Worm (Caenorhabditis elegans) whole organism, L1 larva: Measurements from ENCODE around the gene hsp-3.
A peak's percentile ranks its signal among the peaks of the same experiment; 100 is the strongest.

Experiments
- C04F5.9 ChIP-seq: sonication (generic microtip); optimal IDR thresholded peaks from 2 replicates; lab custom pipeline; 2016; ENCODE audit warnings: missing genetic modification characterization, missing compliant biosample characterization
- C16A3.4 ChIP-seq: fragments of 150-350 bp; optimal IDR thresholded peaks from 2 replicates; lab custom pipeline; 2014; ENCODE audit warnings: missing biosample characterization, missing genetic modification characterization
- F16B12.6 ChIP-seq: fragments of 150-350 bp; optimal IDR thresholded peaks from 2 replicates; lab custom pipeline; 2014; ENCODE audit warnings: missing biosample characterization, missing genetic modification characterization
- aha-1 ChIP-seq: fragments of 150-350 bp; optimal IDR thresholded peaks from 2 replicates; lab custom pipeline; 2014; ENCODE audit warnings: missing biosample characterization, missing genetic modification characterization
- alr-1 ChIP-seq: fragments of 200-800 bp; sonication (Bioruptor generic); optimal IDR thresholded peaks from 2 replicates; lab custom pipeline; 2018; ENCODE audit warnings: borderline replicate concordance, mild to moderate bottlenecking, missing genetic modification characterization, missing compliant biosample characterization
- aly-2 ChIP-seq: fragments of 150-350 bp; optimal IDR thresholded peaks from 2 replicates; lab custom pipeline; 2014; ENCODE audit warnings: missing biosample characterization, missing genetic modification characterization
- ama-1 ChIP-seq: fragments of 150-350 bp; optimal IDR thresholded peaks from 2 replicates; lab custom pipeline; 2014
- blmp-1 ChIP-seq: fragments of 150-350 bp; optimal IDR thresholded peaks from 2 replicates; lab custom pipeline; 2014; ENCODE audit warnings: missing biosample characterization, missing genetic modification characterization
- ceh-63 ChIP-seq: fragments of 200-800 bp; sonication (Bioruptor generic); optimal IDR thresholded peaks from 2 replicates; lab custom pipeline; 2018; ENCODE audit warnings: mild to moderate bottlenecking, missing genetic modification characterization, missing compliant biosample characterization
- ceh-8 ChIP-seq: fragments of 200-800 bp; sonication (Bioruptor generic); optimal IDR thresholded peaks from 2 replicates; lab custom pipeline; 2018; ENCODE audit warnings: mild to moderate bottlenecking, missing genetic modification characterization, moderate library complexity, missing compliant biosample characterization
- ceh-82 ChIP-seq, 3 experiments: fragments of 150-350 bp in 1 of 3; sonication (generic microtip) in 2 of 3; optimal IDR thresholded peaks; 2 replicates each; lab custom pipeline; 2014 to 2017; ENCODE audit warnings: missing biosample characterization in 3 of 3, missing genetic modification characterization in 3 of 3
- ceh-88 ChIP-seq: fragments of 200-800 bp; sonication (Bioruptor generic); IDR thresholded peaks from 2 replicates; pipeline ENCODE4 v1.3.6; 2022; ENCODE audit warnings: missing genetic modification characterization, missing compliant biosample characterization
- ces-1 ChIP-seq: fragments of 150-350 bp; optimal IDR thresholded peaks from 2 replicates; lab custom pipeline; 2014; ENCODE audit warnings: missing biosample characterization, missing genetic modification reagents, missing genetic modification characterization
- dsc-1 ChIP-seq: sonication (generic microtip); optimal IDR thresholded peaks from 2 replicates; lab custom pipeline; 2016; ENCODE audit warnings: mild to moderate bottlenecking, missing genetic modification characterization, missing compliant biosample characterization
- efl-1 ChIP-seq, 4 experiments: fragments of 150-350 bp; optimal IDR thresholded peaks in 3 of 4; peaks in 1 of 4; 1 replicate in 1 of 4; 2 replicates in 3 of 4; lab custom pipeline; 2014; ENCODE audit warnings: missing biosample characterization in 2 of 4, missing genetic modification characterization in 2 of 4, missing genetic modification reagents in 2 of 4
- efl-3 ChIP-seq: fragments of 200-800 bp; sonication (Bioruptor generic); optimal IDR thresholded peaks from 2 replicates; lab custom pipeline; 2018; ENCODE audit warnings: mild to moderate bottlenecking, missing genetic modification characterization, missing compliant biosample characterization
- egl-13 ChIP-seq: sonication (generic microtip); optimal IDR thresholded peaks from 2 replicates; lab custom pipeline; 2016; ENCODE audit warnings: missing genotype, missing genetic modification reagents, missing genetic modification characterization, missing compliant biosample characterization
- elt-3 ChIP-seq, 6 experiments: fragments of 150-350 bp in 1 of 6; sonication (generic microtip); optimal IDR thresholded peaks; 2 replicates each; lab custom pipeline; 2017 to 2018; ENCODE audit warnings: missing biosample characterization in 6 of 6, missing genetic modification characterization in 6 of 6, inconsistent platforms in 1 of 6
- ets-5 ChIP-seq: fragments of 200-800 bp; sonication (Bioruptor generic); IDR thresholded peaks from 2 replicates; pipeline ENCODE4 v1.3.6; 2022; ENCODE audit warnings: missing genetic modification characterization, missing compliant biosample characterization
- fkh-8 ChIP-seq: sonication (generic microtip); optimal IDR thresholded peaks from 2 replicates; lab custom pipeline; 2016; ENCODE audit warnings: mild to moderate bottlenecking, missing genetic modification characterization, missing compliant biosample characterization
- hlh-17 ChIP-seq: fragments of 200-800 bp; sonication (Bioruptor generic); optimal IDR thresholded peaks from 2 replicates; lab custom pipeline; 2018; ENCODE audit warnings: missing genetic modification characterization, mild to moderate bottlenecking, missing compliant biosample characterization, moderate library complexity, borderline replicate concordance
- hlh-4 ChIP-seq: sonication (generic microtip); optimal IDR thresholded peaks from 2 replicates; lab custom pipeline; 2016; ENCODE audit warnings: mild to moderate bottlenecking, missing genetic modification characterization, missing compliant biosample characterization
- isw-1 ChIP-seq: fragments of 200-800 bp; sonication (Bioruptor generic); IDR thresholded peaks from 2 replicates; pipeline ENCODE4 v1.3.6; 2022; ENCODE audit warnings: missing genetic modification characterization, missing compliant biosample characterization
- jun-1 ChIP-seq: fragments of 150-350 bp; optimal IDR thresholded peaks from 2 replicates; lab custom pipeline; 2014; ENCODE audit warnings: missing biosample characterization, missing genetic modification reagents, missing genetic modification characterization
- lin-14 ChIP-seq: fragments of 200-800 bp; sonication (Bioruptor generic); optimal IDR thresholded peaks from 2 replicates; lab custom pipeline; 2018; ENCODE audit warnings: mild to moderate bottlenecking, missing genetic modification characterization, moderate library complexity, missing compliant biosample characterization
- lin-15B ChIP-seq: fragments of 150-350 bp; sonication (generic microtip); optimal IDR thresholded peaks from 3 replicates; lab custom pipeline; 2014; ENCODE audit warnings: missing biosample characterization, missing genetic modification characterization
- lin-35 ChIP-seq, 2 experiments: fragments of 150-350 bp; optimal IDR thresholded peaks; 2 replicates each; lab custom pipeline; 2014; ENCODE audit warnings: missing biosample characterization in 2 of 2, missing genetic modification characterization in 2 of 2, missing genetic modification reagents in 2 of 2
- lir-3 ChIP-seq: sonication (generic microtip); optimal IDR thresholded peaks from 2 replicates; lab custom pipeline; 2016; ENCODE audit warnings: mild to moderate bottlenecking, missing genetic modification characterization, moderate library complexity, missing compliant biosample characterization; ENCODE audit not compliant: poor library complexity
- lsy-2 ChIP-seq, 2 experiments: fragments of 150-350 bp; optimal IDR thresholded peaks; 2 replicates each; lab custom pipeline; 2014; ENCODE audit warnings: missing biosample characterization in 2 of 2, missing genetic modification characterization in 2 of 2
- mab-9 ChIP-seq: fragments of 200-800 bp; sonication (Bioruptor generic); IDR thresholded peaks from 2 replicates; pipeline ENCODE4 v1.3.6; 2022; ENCODE audit warnings: missing genetic modification reagents, missing genetic modification characterization, missing compliant biosample characterization
- nhr-11 ChIP-seq: fragments of 150-350 bp; optimal IDR thresholded peaks from 2 replicates; lab custom pipeline; 2014; ENCODE audit warnings: missing biosample characterization, missing genetic modification characterization
- nhr-19 ChIP-seq: fragments of 200-800 bp; sonication (Bioruptor generic); conservative IDR thresholded peaks from 2 replicates; pipeline ENCODE4 v1.3.6; 2022; ENCODE audit warnings: missing genetic modification characterization, missing compliant biosample characterization
- nhr-237 ChIP-seq: fragments of 150-350 bp; optimal IDR thresholded peaks from 2 replicates; lab custom pipeline; 2014; ENCODE audit warnings: missing biosample characterization, missing genetic modification characterization
- nhr-28 ChIP-seq: fragments of 150-350 bp; optimal IDR thresholded peaks from 2 replicates; lab custom pipeline; 2014; ENCODE audit warnings: missing biosample characterization, missing genetic modification characterization
- nhr-47 ChIP-seq: sonication (generic microtip); optimal IDR thresholded peaks from 2 replicates; lab custom pipeline; 2016; ENCODE audit warnings: mild to moderate bottlenecking, missing genetic modification characterization, moderate library complexity, missing compliant biosample characterization
- nhr-71 ChIP-seq: sonication (generic microtip); optimal IDR thresholded peaks from 2 replicates; lab custom pipeline; 2016; ENCODE audit warnings: mild to moderate bottlenecking, missing genetic modification characterization, moderate library complexity, missing compliant biosample characterization
- nhr-76 ChIP-seq: sonication (generic microtip); optimal IDR thresholded peaks from 2 replicates; lab custom pipeline; 2017; ENCODE audit warnings: missing biosample characterization, missing genetic modification characterization
- nhr-84 ChIP-seq: sonication (generic microtip); optimal IDR thresholded peaks from 2 replicates; lab custom pipeline; 2017; ENCODE audit warnings: missing biosample characterization, missing genetic modification characterization
- nhr-85 ChIP-seq: sonication (generic microtip); peaks from one replicate; lab custom pipeline; 2016; ENCODE audit warnings: missing genetic modification characterization, inconsistent platforms, missing compliant biosample characterization
- pax-3 ChIP-seq: fragments of 200-800 bp; sonication (Bioruptor generic); optimal IDR thresholded peaks from 2 replicates; lab custom pipeline; 2018; ENCODE audit warnings: mild to moderate bottlenecking, missing genetic modification characterization, moderate library complexity, missing compliant biosample characterization
- rnt-1 ChIP-seq: sonication (generic microtip); optimal IDR thresholded peaks from 2 replicates; lab custom pipeline; 2016; ENCODE audit warnings: mild to moderate bottlenecking, missing genetic modification characterization, moderate library complexity, missing compliant biosample characterization
- skn-1 ChIP-seq: fragments of 150-350 bp; optimal IDR thresholded peaks from 2 replicates; lab custom pipeline; 2014; ENCODE audit warnings: missing biosample characterization, missing genetic modification characterization
- snpc-4 ChIP-seq: fragments of 150-350 bp; optimal IDR thresholded peaks from 2 replicates; lab custom pipeline; 2014; ENCODE audit warnings: missing biosample characterization, missing genetic modification characterization
- snu-23 ChIP-seq: sonication (generic microtip); optimal IDR thresholded peaks from 2 replicates; lab custom pipeline; 2016; ENCODE audit warnings: missing genetic modification characterization, missing compliant biosample characterization
- sptf-1 ChIP-seq: fragments of 150-350 bp; optimal IDR thresholded peaks from 2 replicates; lab custom pipeline; 2014; ENCODE audit warnings: missing biosample characterization, missing genetic modification characterization
- tbx-2 ChIP-seq: sonication (generic microtip); optimal IDR thresholded peaks from 2 replicates; lab custom pipeline; 2016; ENCODE audit warnings: missing genetic modification characterization, missing compliant biosample characterization
- tlp-1 ChIP-seq: fragments of 150-350 bp; optimal IDR thresholded peaks from 2 replicates; lab custom pipeline; 2014; ENCODE audit warnings: missing biosample characterization, missing genetic modification characterization
- unc-62 ChIP-seq: fragments of 150-350 bp; optimal IDR thresholded peaks from 2 replicates; lab custom pipeline; 2014; ENCODE audit warnings: missing biosample characterization, missing genetic modification reagents, missing genetic modification characterization
- zip-4 ChIP-seq: fragments of 200-800 bp; sonication (Bioruptor generic); optimal IDR thresholded peaks from 2 replicates; lab custom pipeline; 2018; ENCODE audit warnings: mild to moderate bottlenecking, missing genetic modification characterization, moderate library complexity, missing compliant biosample characterization

The hsp-3 gene

ce11 chrX:6043283-6043682 lies 48.6 kb downstream of the hsp-3 start:
- no peak for TF ChIP-seq ets-5 (GFP tag; lab: Robert Waterston, UW)
- no peak for TF ChIP-seq aly-2 (tag; lab: Kevin White, UChicago)
- no peak for TF ChIP-seq nhr-237 (tag; lab: Kevin White, UChicago)
- no peak for TF ChIP-seq lin-35 (GFP tag; optimal IDR thresholded peaks at IDR 0.05; lab: Kevin White, UChicago)
- no peak for TF ChIP-seq nhr-47 (tag; lab: Kevin White, UChicago)
- no peak for TF ChIP-seq nhr-76 (tag; lab: Kevin White, UChicago)
- no peak for TF ChIP-seq snpc-4 (tag; lab: Kevin White, UChicago)
- TF ChIP-seq ces-1 (GFP tag; lab: Kevin White, UChicago): no peak
- no peak for TF ChIP-seq alr-1 (tag; lab: Kevin White, UChicago)
- TF ChIP-seq nhr-71: no peak
- TF ChIP-seq rnt-1 (tag; lab: Kevin White, UChicago): no peak
- TF ChIP-seq ceh-82 (tag; optimal IDR thresholded peaks at IDR 0.05; lab: Kevin White, UChicago): no peak
- no peak for TF ChIP-seq zip-4 (GFP tag; lab: Kevin White, UChicago)
- TF ChIP-seq elt-3 (tag; optimal IDR thresholded peaks at IDR 0.05; lab: Kevin White, UChicago): no peak
- no peak for TF ChIP-seq jun-1 (tag; lab: Kevin White, UChicago)
- no peak for TF ChIP-seq efl-1 (optimal IDR thresholded peaks at IDR 0.05; lab: Kevin White, UChicago)
- TF ChIP-seq efl-1 (GFP tag; optimal IDR thresholded peaks at IDR 0.05 in 1 of 2; lab: Kevin White, UChicago): no peak
- TF ChIP-seq skn-1 (tag; lab: Kevin White, UChicago): no peak
- no peak for TF ChIP-seq tlp-1 (tag; lab: Kevin White, UChicago)
- TF ChIP-seq dsc-1: no peak

ce11 chrX:6041995-6042481 lies 49.9 kb downstream of the hsp-3 start:
- TF ChIP-seq lsy-2 (tag; optimal IDR thresholded peaks at IDR 0.05; lab: Kevin White, UChicago) (peak; percentile 60 to 85), nhr-19 (GFP tag; lab: Robert Waterston, UW) (peak; percentile 72; the same call in 1 of the 2 replicates), fkh-8 (no peak), ama-1 (lab: Kevin White, UChicago) (no peak), efl-3 (no peak), aha-1 (tag; lab: Kevin White, UChicago) (no peak), pax-3 (tag; lab: Kevin White, UChicago) (no peak), nhr-84 (tag; lab: Kevin White, UChicago) (no peak), blmp-1 (peak; percentile 91), sptf-1 (no peak), ces-1 (GFP tag; lab: Kevin White, UChicago) (no peak), ceh-63 (GFP tag; lab: Kevin White, UChicago) (no peak), snpc-4 (tag; lab: Kevin White, UChicago) (no peak), nhr-11 (tag; lab: Kevin White, UChicago) (no peak), hlh-4 (tag; lab: Kevin White, UChicago) (no peak), C16A3.4 (tag; lab: Kevin White, UChicago) (peak; percentile 72), nhr-71 (peak; percentile 90), jun-1 (tag; lab: Kevin White, UChicago) (peak; percentile 76), ceh-8 (GFP tag; lab: Kevin White, UChicago) (no peak), C04F5.9 (tag; lab: Kevin White, UChicago) (no peak), tlp-1 (tag; lab: Kevin White, UChicago) (no peak), unc-62 (GFP tag; lab: Kevin White, UChicago) (no peak), nhr-85 (tag; lab: Kevin White, UChicago) (peak; percentile 94), ceh-82 (tag; optimal IDR thresholded peaks at IDR 0.05; lab: Kevin White, UChicago) (no peak), snu-23 (GFP tag; lab: Kevin White, UChicago) (peak; percentile 95), mab-9 (GFP tag; lab: Robert Waterston, UW) (no peak), efl-1 (optimal IDR thresholded peaks at IDR 0.05; lab: Kevin White, UChicago) (peak; percentile 13 to 37), efl-1 (GFP tag; optimal IDR thresholded peaks at IDR 0.05 in 1 of 2; lab: Kevin White, UChicago) (peak; percentile 24 to 94), lin-35 (GFP tag; optimal IDR thresholded peaks at IDR 0.05; lab: Kevin White, UChicago) (peak; percentile 34 to 76), tbx-2 (tag; lab: Kevin White, UChicago) (peak; percentile 82), egl-13 (peak; percentile 12), isw-1 (GFP tag; lab: Robert Waterston, UW) (no peak), nhr-47 (tag; lab: Kevin White, UChicago) (peak; percentile 60), lin-15B (no peak), nhr-28 (tag; lab: Kevin White, UChicago) (no peak), F16B12.6 (no peak), lir-3 (tag; lab: Kevin White, UChicago) (peak; percentile 9), ceh-88 (GFP tag; lab: Robert Waterston, UW) (no peak), lin-14 (GFP tag; lab: Kevin White, UChicago) (peak; percentile 94), hlh-17 (GFP tag; lab: Kevin White, UChicago) (no peak)
